Fruit fly (Drosophila melanogaster) whole organism, adult: Measurements from ENCODE around the gene CG32313.

Experiments used
- CG12768 ChIP-seq: fragments of 200-800 bp; sonication (Bioruptor generic); optimal IDR thresholded peaks from 2 replicates; lab custom pipeline; 2017; ENCODE audit warnings: missing biosample characterization, missing genetic modification characterization, mild to moderate bottlenecking, moderate library complexity, missing genetic modification reagents
- CG14711 ChIP-seq: fragments of 200-800 bp; sonication (Bioruptor generic); optimal IDR thresholded peaks from 2 replicates; lab custom pipeline; 2018; ENCODE audit warnings: missing biosample characterization, mild to moderate bottlenecking, missing genetic modification characterization, moderate library complexity
- CG1620 ChIP-seq: fragments of 200-800 bp; sonication (Bioruptor generic); optimal IDR thresholded peaks from 2 replicates; lab custom pipeline; 2016; ENCODE audit warnings: missing biosample characterization, missing genetic modification characterization
- Clk ChIP-seq: fragments of 200-800 bp; sonication (Bioruptor generic); optimal IDR thresholded peaks from 2 replicates; lab custom pipeline; 2017; ENCODE audit warnings: missing biosample characterization, missing genetic modification characterization
- Crg-1 ChIP-seq: fragments of 200-800 bp; sonication (Bioruptor generic); optimal IDR thresholded peaks from 2 replicates; lab custom pipeline; 2016; ENCODE audit warnings: missing biosample characterization, missing genetic modification characterization
- bab1 ChIP-seq: fragments of 200-800 bp; sonication (Bioruptor generic); optimal IDR thresholded peaks from 3 replicates; lab custom pipeline; 2019; ENCODE audit warnings: missing biosample characterization, mild to moderate bottlenecking, missing genetic modification characterization, moderate library complexity
- cic ChIP-seq: fragments of 200-800 bp; sonication (Bioruptor generic); optimal IDR thresholded peaks from 2 replicates; lab custom pipeline; 2017; ENCODE audit warnings: missing biosample characterization, mild to moderate bottlenecking, missing genetic modification characterization, moderate library complexity
- cnc ChIP-seq, 2 experiments: fragments of >200 bp; optimal IDR thresholded peaks; 2 replicates each; lab custom pipeline; 2017
- kay ChIP-seq: fragments of 200-800 bp; sonication (Bioruptor generic); peaks from one replicate; lab custom pipeline; 2016; ENCODE audit warnings: missing biosample characterization, missing genetic modification characterization, borderline replicate concordance
- pad ChIP-seq: fragments of 200-800 bp; sonication (Bioruptor generic); optimal IDR thresholded peaks from 3 replicates; lab custom pipeline; 2017; ENCODE audit warnings: missing biosample characterization, missing genetic modification characterization, mild to moderate bottlenecking, moderate library complexity, missing genetic modification reagents
- tj ChIP-seq: fragments of 200-800 bp; sonication (Bioruptor generic); optimal IDR thresholded peaks from 3 replicates; lab custom pipeline; 2017; ENCODE audit warnings: missing biosample characterization, mild to moderate bottlenecking, missing genetic modification characterization, moderate library complexity
- toe ChIP-seq: fragments of 200-800 bp; sonication (Bioruptor generic); optimal IDR thresholded peaks from 2 replicates; lab custom pipeline; 2016; ENCODE audit warnings: missing biosample characterization, missing genetic modification characterization

- no peak for TF ChIP-seq CG1620 (GFP tag; lab: Kevin White, UChicago)
- no peak for TF ChIP-seq cic
- TF ChIP-seq tj (GFP tag; lab: Kevin White, UChicago), result no peak
- no peak for TF ChIP-seq toe (GFP tag; lab: Kevin White, UChicago)
- no peak for TF ChIP-seq kay (GFP tag; lab: Kevin White, UChicago)
- no peak for TF ChIP-seq Crg-1 (GFP tag; lab: Kevin White, UChicago)
- no peak for TF ChIP-seq pad (GFP tag; lab: Kevin White, UChicago)
- TF ChIP-seq CG12768 (GFP tag; lab: Kevin White, UChicago), result no peak
- no peak for TF ChIP-seq CG14711 (tag; lab: Kevin White, UChicago)
- TF ChIP-seq cnc (optimal IDR thresholded peaks at IDR 0.05; lab: Kevin White, UChicago), result no peak
- no peak for TF ChIP-seq Clk (GFP tag; lab: Kevin White, UChicago)
- TF ChIP-seq bab1, result peak; percentile 40
Measured at dm6 chr3L:1496408-1496807, 49.1 kb downstream of the CG32313 start, which contains the start of gene CG12084.
